Worm (Caenorhabditis elegans): Measurements from ENCODE around the gene pcdr-1.

DNA sequence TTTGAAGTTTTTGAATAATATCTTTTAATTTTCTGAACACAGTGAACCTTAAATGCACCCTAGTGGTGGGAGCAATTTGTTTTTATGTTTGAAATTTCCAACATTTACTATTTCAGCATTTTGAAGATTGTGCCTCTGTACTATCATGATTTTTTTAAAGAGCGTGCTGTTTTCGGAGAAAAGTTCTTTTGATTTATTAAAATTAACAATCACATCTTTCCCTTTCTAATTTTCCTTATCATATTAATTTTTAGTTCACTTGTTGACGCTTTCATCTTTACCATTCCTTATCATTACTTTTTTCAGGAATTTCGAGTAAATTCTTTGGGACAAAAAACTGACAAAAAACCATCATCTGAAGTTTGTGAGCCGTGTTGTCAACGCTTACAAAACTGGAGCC is 41.4 kb downstream of the pcdr-1 start, which contains the start of gene nhr-48:
- TF ChIP-seq unc-130 (GFP tag; optimal IDR thresholded peaks at IDR 0.05) (no peak), pqm-1 (tag; optimal IDR thresholded peaks at IDR 0.05) (no peak), D1046.2 (GFP tag; IDR thresholded peaks at IDR 0.05) (no peak), F26F4.8 (GFP tag; conservative IDR thresholded peaks at IDR 0.05) (no peak), F49E8.2 (tag; optimal IDR thresholded peaks at IDR 0.05; ENCODE audit: borderline replicate concordance) (no peak), snpc-4 (tag; optimal IDR thresholded peaks at IDR 0.05) (no peak), R02D3.7 (tag; optimal IDR thresholded peaks at IDR 0.05) (no peak), lin-13 (GFP tag; optimal IDR thresholded peaks at IDR 0.05) (no peak), vab-7 (GFP tag; IDR thresholded peaks at IDR 0.05) (no peak), cey-2 (tag; optimal IDR thresholded peaks at IDR 0.05; ENCODE audit: borderline replicate concordance, insufficient read depth) (no peak), F44E2.7 (GFP tag; IDR thresholded peaks at IDR 0.05) (no peak), unc-39 (tag; optimal IDR thresholded peaks at IDR 0.05) (no peak), nhr-48 (tag; optimal IDR thresholded peaks at IDR 0.05) (no peak)
